Fruit fly (Drosophila melanogaster) whole organism, embryonic: ENCODE results near the gene CG5196.
A peak's percentile ranks its signal among the peaks of the same experiment; 100 is the strongest.

Experiments
- Asciz ChIP-seq: fragments of 200-800 bp; sonication (Bioruptor generic); optimal IDR thresholded peaks from 2 replicates; lab custom pipeline; 2017; ENCODE audit warnings: missing biosample characterization, mild to moderate bottlenecking, missing genetic modification characterization, missing genetic modification reagents
- B-H1 ChIP-seq: fragments of 200-800 bp; sonication (Bioruptor generic); IDR thresholded peaks from 3 replicates; pipeline ENCODE4 v1.3.6; 2022; ENCODE audit warnings: missing biosample characterization, missing genetic modification characterization
- B-H2 ChIP-seq: fragments of 200-800 bp; sonication (Bioruptor generic); optimal IDR thresholded peaks from 2 replicates; lab custom pipeline; 2018; ENCODE audit warnings: missing biosample characterization, mild to moderate bottlenecking, missing genetic modification characterization
- BEAF-32 ChIP-seq: fragments of 200-800 bp; sonication (Bioruptor generic); optimal IDR thresholded peaks from 3 replicates; lab custom pipeline; 2017; ENCODE audit warnings: missing biosample characterization, missing genetic modification characterization, mild to moderate bottlenecking, moderate library complexity, missing genetic modification reagents
- CG11085 ChIP-seq: fragments of 200-800 bp; sonication (Bioruptor generic); IDR thresholded peaks from 2 replicates; pipeline ENCODE4 v1.3.6; 2022; ENCODE audit warnings: missing biosample characterization, missing genetic modification characterization
- CG12299 ChIP-seq: fragments of 200-800 bp; sonication (Bioruptor generic); optimal IDR thresholded peaks from 2 replicates; lab custom pipeline; 2018; ENCODE audit warnings: missing biosample characterization, mild to moderate bottlenecking, missing genetic modification characterization
- CG12744 ChIP-seq: fragments of 200-800 bp; sonication (Bioruptor generic); optimal IDR thresholded peaks from 2 replicates; lab custom pipeline; 2016; ENCODE audit warnings: missing biosample characterization, missing genetic modification characterization
- CG14050 ChIP-seq: fragments of 200-800 bp; sonication (Bioruptor generic); IDR thresholded peaks from 3 replicates; pipeline ENCODE4 v1.3.6; 2022; ENCODE audit warnings: missing biosample characterization, missing genetic modification characterization
- CG14860 ChIP-seq: fragments of 200-800 bp; sonication (Bioruptor generic); IDR thresholded peaks from 3 replicates; pipeline ENCODE4 v1.3.6; 2022; ENCODE audit warnings: missing biosample characterization, missing genetic modification characterization; ENCODE audit not compliant: partially characterized antibody
- CG15073 ChIP-seq: fragments of 200-800 bp; sonication (Bioruptor generic); optimal IDR thresholded peaks from 2 replicates; lab custom pipeline; 2016; ENCODE audit warnings: missing biosample characterization, missing genetic modification characterization
- CG15479 ChIP-seq: fragments of 200-800 bp; sonication (Bioruptor generic); optimal IDR thresholded peaks from 3 replicates; lab custom pipeline; 2019; ENCODE audit warnings: missing biosample characterization, mild to moderate bottlenecking, missing genetic modification characterization, moderate library complexity
- CG17829 ChIP-seq: fragments of 200-800 bp; optimal IDR thresholded peaks from 2 replicates; lab custom pipeline; 2019; ENCODE audit warnings: missing biosample characterization, mild to moderate bottlenecking, missing genetic modification characterization, moderate library complexity
- CG18476 ChIP-seq: fragments of 200-800 bp; sonication (Bioruptor generic); optimal IDR thresholded peaks from 2 replicates; lab custom pipeline; 2016; ENCODE audit warnings: missing biosample characterization, mild to moderate bottlenecking, missing genetic modification characterization
- CG2678 ChIP-seq: fragments of 200-800 bp; sonication (Bioruptor generic); optimal IDR thresholded peaks from 3 replicates; lab custom pipeline; 2019; ENCODE audit warnings: missing biosample characterization, mild to moderate bottlenecking, missing genetic modification characterization, moderate library complexity
- CG3163 ChIP-seq: fragments of 200-800 bp; sonication (Bioruptor generic); optimal IDR thresholded peaks from 3 replicates; lab custom pipeline; 2016; ENCODE audit warnings: missing biosample characterization, missing genetic modification characterization
- CG32767 ChIP-seq: fragments of 200-800 bp; sonication (Bioruptor generic); IDR thresholded peaks from 2 replicates; pipeline ENCODE4 v1.3.6; 2022; ENCODE audit warnings: missing biosample characterization, missing genetic modification characterization
- CG3847 ChIP-seq: fragments of 200-800 bp; sonication (Bioruptor generic); IDR thresholded peaks from 2 replicates; pipeline ENCODE4 v1.3.6; 2022; ENCODE audit warnings: missing biosample characterization, missing genetic modification characterization
- CG4360 ChIP-seq: fragments of 200-800 bp; sonication (Bioruptor generic); IDR thresholded peaks from 2 replicates; pipeline ENCODE4 v1.3.6; 2022; ENCODE audit warnings: missing biosample characterization, missing genetic modification characterization
- CG5953 ChIP-seq: fragments of 200-800 bp; sonication (Bioruptor generic); IDR thresholded peaks from 2 replicates; pipeline ENCODE4 v1.3.6; 2022; ENCODE audit warnings: missing biosample characterization, missing genetic modification characterization
- CG6654 ChIP-seq: fragments of 200-800 bp; sonication (Bioruptor generic); optimal IDR thresholded peaks from 2 replicates; lab custom pipeline; 2017; ENCODE audit warnings: missing biosample characterization, mild to moderate bottlenecking, missing genetic modification characterization
- CG7357 ChIP-seq: fragments of 200-800 bp; sonication (Bioruptor generic); IDR thresholded peaks from 3 replicates; pipeline ENCODE4 v1.3.6; 2022; ENCODE audit warnings: missing biosample characterization, missing genetic modification characterization
- CG8765 ChIP-seq: fragments of 200-800 bp; sonication (Bioruptor generic); IDR thresholded peaks from 2 replicates; pipeline ENCODE4 v1.3.6; 2022; ENCODE audit warnings: missing biosample characterization, missing genetic modification characterization
- Chrac-16 ChIP-seq: fragments of 200-800 bp; sonication (Bioruptor generic); optimal IDR thresholded peaks from 3 replicates; lab custom pipeline; 2016; ENCODE audit warnings: missing biosample characterization, missing genetic modification characterization
- Eip74EF ChIP-seq, 2 experiments: fragments of 200-800 bp in 1 of 2; fragments of >200 bp in 1 of 2; sonication (Bioruptor generic) in 1 of 2; optimal IDR thresholded peaks; 2 replicates each; lab custom pipeline; 2017 to 2019; ENCODE audit warnings: missing biosample characterization in 2 of 2, missing genetic modification characterization in 2 of 2, mild to moderate bottlenecking in 1 of 2, moderate library complexity in 1 of 2
- Gug ChIP-seq: fragments of 200-800 bp; sonication (Bioruptor generic); IDR thresholded peaks from 4 replicates; pipeline ENCODE4 v1.3.6; 2022; ENCODE audit warnings: missing biosample characterization, missing genetic modification characterization
- HHEX ChIP-seq: fragments of 200-800 bp; sonication (Bioruptor generic); optimal IDR thresholded peaks from 3 replicates; lab custom pipeline; 2017; ENCODE audit warnings: missing biosample characterization, mild to moderate bottlenecking, missing genetic modification characterization, missing genetic modification reagents
- HLH3B ChIP-seq: fragments of 200-800 bp; sonication (Bioruptor generic); IDR thresholded peaks from 2 replicates; pipeline ENCODE4 v1.3.6; 2022; ENCODE audit warnings: missing biosample characterization, missing genetic modification characterization
- Hr3 ChIP-seq: fragments of 200-800 bp; sonication (Bioruptor generic); optimal IDR thresholded peaks from 3 replicates; lab custom pipeline; 2016; ENCODE audit warnings: missing biosample characterization, missing genetic modification characterization
- NK7.1 ChIP-seq: fragments of 200-800 bp; sonication (Bioruptor generic); optimal IDR thresholded peaks from 3 replicates; lab custom pipeline; 2016; ENCODE audit warnings: missing biosample characterization, missing genetic modification characterization
- Nf-YC ChIP-seq: fragments of 200-800 bp; optimal IDR thresholded peaks from 3 replicates; lab custom pipeline; 2019; ENCODE audit warnings: missing biosample characterization, mild to moderate bottlenecking, missing genetic modification characterization, moderate library complexity
- Vsx1 ChIP-seq: fragments of 200-800 bp; sonication (Bioruptor generic); optimal IDR thresholded peaks from 2 replicates; lab custom pipeline; 2017; ENCODE audit warnings: missing biosample characterization, mild to moderate bottlenecking, missing genetic modification characterization, missing genetic modification reagents
- Xbp1 ChIP-seq: fragments of 200-800 bp; sonication (Bioruptor generic); optimal IDR thresholded peaks from 3 replicates; lab custom pipeline; 2016; ENCODE audit warnings: missing biosample characterization, mild to moderate bottlenecking, missing genetic modification characterization
- abd-A ChIP-seq: fragments of 200-800 bp; sonication (Bioruptor generic); optimal IDR thresholded peaks from 3 replicates; lab custom pipeline; 2019; ENCODE audit warnings: missing biosample characterization, mild to moderate bottlenecking, missing genetic modification characterization, moderate library complexity
- ac ChIP-seq: fragments of 200-800 bp; sonication (Bioruptor generic); optimal IDR thresholded peaks from 3 replicates; lab custom pipeline; 2017; ENCODE audit warnings: missing biosample characterization, mild to moderate bottlenecking, missing genetic modification characterization
- bbx ChIP-seq: fragments of 200-800 bp; sonication (Bioruptor generic); IDR thresholded peaks from 2 replicates; pipeline ENCODE4 v1.3.6; 2022; ENCODE audit warnings: missing biosample characterization, missing genetic modification characterization; ENCODE audit not compliant: partially characterized antibody
- bsh ChIP-seq, 2 experiments: fragments of 200-800 bp; sonication (Bioruptor generic); optimal IDR thresholded peaks; 2 replicates each; lab custom pipeline; 2017 to 2018; ENCODE audit warnings: mild to moderate bottlenecking in 2 of 2, missing biosample characterization in 2 of 2, missing genetic modification characterization in 2 of 2, moderate library complexity in 1 of 2
- caup ChIP-seq: fragments of 200-800 bp; sonication (Bioruptor generic); optimal IDR thresholded peaks from 3 replicates; lab custom pipeline; 2017; ENCODE audit warnings: missing biosample characterization, mild to moderate bottlenecking, missing genetic modification characterization, moderate library complexity; ENCODE audit not compliant: severe bottlenecking
- crol ChIP-seq: fragments of 200-800 bp; sonication (Bioruptor generic); IDR thresholded peaks from 2 replicates; pipeline ENCODE4 v1.3.6; 2022; ENCODE audit warnings: missing biosample characterization, missing genetic modification characterization
- dimm ChIP-seq: fragments of 200-800 bp; sonication (Bioruptor generic); IDR thresholded peaks from 2 replicates; pipeline ENCODE4 v1.3.6; 2022; ENCODE audit warnings: missing biosample characterization, missing genetic modification characterization
- eve ChIP-seq, 2 experiments: fragments of >200 bp; optimal IDR thresholded peaks; 2 replicates each; lab custom pipeline; 2017; ENCODE audit warnings: missing biosample characterization in 2 of 2, missing genetic modification characterization in 2 of 2
- fd102C ChIP-seq: fragments of 200-800 bp; sonication (Bioruptor generic); optimal IDR thresholded peaks from 2 replicates; lab custom pipeline; 2018; ENCODE audit warnings: missing biosample characterization, mild to moderate bottlenecking, missing genetic modification characterization, moderate library complexity
- fd64A ChIP-seq: fragments of 200-800 bp; sonication (Bioruptor generic); optimal IDR thresholded peaks from 3 replicates; lab custom pipeline; 2018; ENCODE audit warnings: missing biosample characterization, mild to moderate bottlenecking, missing genetic modification characterization
- ftz-f1 ChIP-seq: fragments of 200-800 bp; sonication (Bioruptor generic); optimal IDR thresholded peaks from 2 replicates; lab custom pipeline; 2016; ENCODE audit warnings: missing biosample characterization, missing genetic modification characterization
- pan ChIP-seq, 4 experiments: fragments of >200 bp in 3 of 4; fragments of 200-800 bp in 1 of 4; sonication (Bioruptor generic) in 1 of 4; optimal IDR thresholded peaks in 3 of 4; IDR thresholded peaks in 1 of 4; 2 replicates each; pipeline versions ENCODE4 v1.3.6 to Lab custom; 2017 to 2022; ENCODE audit warnings: missing biosample characterization in 2 of 4, missing genetic modification characterization in 2 of 4, mixed read lengths in 1 of 4
- ro ChIP-seq: fragments of 200-800 bp; sonication (Bioruptor generic); IDR thresholded peaks from 2 replicates; pipeline ENCODE4 v1.3.6; 2022; ENCODE audit warnings: missing biosample characterization, missing genetic modification characterization
- tna ChIP-seq: fragments of 200-800 bp; sonication (Bioruptor generic); IDR thresholded peaks from 2 replicates; pipeline ENCODE4 v1.3.6; 2022; ENCODE audit warnings: missing biosample characterization, missing genetic modification characterization; ENCODE audit not compliant: partially characterized antibody
- vfl ChIP-seq: fragments of 200-800 bp; sonication (Bioruptor generic); optimal IDR thresholded peaks from 2 replicates; lab custom pipeline; 2016; ENCODE audit warnings: missing biosample characterization, missing genetic modification characterization
- vvl ChIP-seq: fragments of 200-800 bp; sonication (Bioruptor generic); IDR thresholded peaks from 2 replicates; pipeline ENCODE4 v1.3.6; 2022; ENCODE audit warnings: missing biosample characterization, missing genetic modification characterization
- zen ChIP-seq: fragments of 200-800 bp; sonication (Bioruptor generic); optimal IDR thresholded peaks from 3 replicates; lab custom pipeline; 2018; ENCODE audit warnings: missing biosample characterization, mild to moderate bottlenecking, missing genetic modification characterization, moderate library complexity

The CG5196 gene

DNA sequence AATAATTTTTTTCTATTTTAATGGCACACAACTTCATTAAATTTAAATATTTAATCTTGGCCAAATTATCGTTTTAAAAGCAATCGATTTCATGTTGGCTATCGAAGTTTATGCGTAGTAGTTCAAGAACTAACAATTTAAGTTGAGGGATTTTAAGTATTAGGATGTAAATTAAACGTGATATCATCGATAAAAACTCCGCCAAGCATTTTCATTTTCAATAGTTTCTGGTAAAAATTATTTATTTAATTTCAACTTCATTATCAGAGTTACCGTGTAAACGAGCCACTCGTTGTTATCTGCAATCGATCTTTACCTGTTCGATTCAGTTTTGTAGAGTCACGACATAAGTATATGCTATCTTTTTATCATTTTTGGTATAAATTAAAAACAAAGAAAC lies 5.2 kb upstream of the CG5196 start (continued):
- TF ChIP-seq vvl (peak; percentile 99), CG14860 (GFP tag; lab: Robert Waterston, UW) (no peak), bbx (no peak), Gug (peak; percentile 64; the same call in 2 of the 4 replicates), CG12299 (tag; lab: Kevin White, UChicago) (peak; percentile 98), fd64A (GFP tag; lab: Kevin White, UChicago) (peak; percentile 95), CG6654 (GFP tag; lab: Kevin White, UChicago) (peak; percentile 94), Xbp1 (GFP tag; lab: Kevin White, UChicago) (peak; percentile 97), CG11085 (GFP tag; lab: Robert Waterston, UW) (peak; percentile 88), CG18476 (GFP tag; lab: Kevin White, UChicago) (peak; percentile 100), CG3847 (peak; percentile 94), NK7.1 (GFP tag; lab: Kevin White, UChicago) (peak; percentile 95), BEAF-32 (GFP tag; lab: Kevin White, UChicago) (peak; percentile 46), vfl (GFP tag; lab: Kevin White, UChicago) (peak; percentile 93), Vsx1 (GFP tag; lab: Kevin White, UChicago) (peak; percentile 92), dimm (GFP tag; lab: Robert Waterston, UW) (peak; percentile 86), HLH3B (GFP tag; lab: Robert Waterston, UW) (peak; percentile 97), CG8765 (GFP tag; lab: Robert Waterston, UW) (peak; percentile 91), B-H2 (peak; percentile 98), CG15073 (peak; percentile 76), CG2678 (tag; lab: Kevin White, UChicago) (peak; percentile 99), fd102C (GFP tag; lab: Kevin White, UChicago) (peak; percentile 92), ro (GFP tag; lab: Robert Waterston, UW) (peak; percentile 63), CG7357 (GFP tag; lab: Robert Waterston, UW) (peak; percentile 69), Nf-YC (tag; lab: Kevin White, UChicago) (peak; percentile 92), tna (no peak), CG14050 (GFP tag; lab: Robert Waterston, UW) (peak; percentile 96), CG17829 (peak; percentile 99), B-H1 (GFP tag; lab: Robert Waterston, UW) (peak; percentile 93; the same call in 2 of the 3 replicates), bsh (GFP tag; optimal IDR thresholded peaks at IDR 0.05; lab: Kevin White, UChicago) (peak; percentile 79 to 99), Hr3 (peak; percentile 91), zen (peak; percentile 100), ftz-f1 (GFP tag; lab: Kevin White, UChicago) (peak; percentile 45), CG32767 (GFP tag; lab: Robert Waterston, UW) (peak; percentile 93), Asciz (GFP tag; lab: Kevin White, UChicago) (peak; percentile 98), CG15479 (peak; percentile 71), Eip74EF (GFP tag; optimal IDR thresholded peaks at IDR 0.05; lab: Kevin White, UChicago) (peak in 1 of 2 experiments; percentile 98), CG4360 (peak; percentile 82), HHEX (peak; percentile 98), caup (GFP tag; lab: Kevin White, UChicago) (peak; percentile 97), crol (GFP tag; lab: Robert Waterston, UW) (peak; percentile 47; the same call in 1 of the 2 replicates), CG12744 (GFP tag; lab: Kevin White, UChicago) (peak; percentile 94), abd-A (no peak), eve (GFP tag; optimal IDR thresholded peaks at IDR 0.05; lab: Kevin White, UChicago) (no peak), CG5953 (GFP tag; lab: Robert Waterston, UW) (peak; percentile 94), pan (optimal IDR thresholded peaks at IDR 0.05; lab: Kevin White, UChicago) (no peak), pan (GFP tag; optimal IDR thresholded peaks at IDR 0.05 in 1 of 2, IDR thresholded peaks at IDR 0.05 in 1 of 2) (peak in 1 of 2 experiments; percentile 97), Chrac-16 (GFP tag; lab: Kevin White, UChicago) (peak; percentile 94), ac (peak; percentile 95), CG3163 (peak; percentile 75)
